Fruit fly (Drosophila melanogaster) whole organism, embryonic: Measurements from ENCODE around the gene CG6972.
A peak's percentile ranks its signal among the peaks of the same experiment; 100 is the strongest.

Experiments
- Aef1 ChIP-seq: fragments of 200-800 bp; sonication (Bioruptor generic); IDR thresholded peaks from 3 replicates; pipeline ENCODE4 v1.3.6; 2022; ENCODE audit warnings: missing biosample characterization, missing genetic modification characterization
- Atf6 ChIP-seq: fragments of 200-800 bp; sonication (Bioruptor generic); IDR thresholded peaks from 2 replicates; pipeline ENCODE4 v1.3.6; 2022; ENCODE audit warnings: missing biosample characterization, missing genetic modification characterization
- CG10565 ChIP-seq: fragments of 200-800 bp; sonication (Bioruptor generic); optimal IDR thresholded peaks from 3 replicates; lab custom pipeline; 2016; ENCODE audit warnings: missing biosample characterization, mild to moderate bottlenecking, missing genetic modification characterization
- CG15269 ChIP-seq: fragments of 200-800 bp; sonication (Bioruptor generic); optimal IDR thresholded peaks from 2 replicates; lab custom pipeline; 2018; ENCODE audit warnings: missing biosample characterization, mild to moderate bottlenecking, missing genetic modification characterization, moderate library complexity
- CG16779 ChIP-seq: fragments of 200-800 bp; sonication (Bioruptor generic); IDR thresholded peaks from 2 replicates; pipeline ENCODE4 v1.3.6; 2022; ENCODE audit warnings: missing biosample characterization, missing genetic modification characterization
- CG17328 ChIP-seq: fragments of 200-800 bp; sonication (Bioruptor generic); IDR thresholded peaks from 2 replicates; pipeline ENCODE4 v1.3.6; 2022; ENCODE audit warnings: missing biosample characterization, missing genetic modification characterization
- CG18599 ChIP-seq: fragments of 200-800 bp; sonication (Bioruptor generic); optimal IDR thresholded peaks from 3 replicates; lab custom pipeline; 2017; ENCODE audit warnings: missing biosample characterization, missing genetic modification characterization, mild to moderate bottlenecking, moderate library complexity, missing genetic modification reagents
- CG18619 ChIP-seq: fragments of 200-800 bp; sonication (Bioruptor generic); optimal IDR thresholded peaks from 3 replicates; lab custom pipeline; 2017; ENCODE audit warnings: missing biosample characterization, mild to moderate bottlenecking, missing genetic modification characterization
- CG2889 ChIP-seq: fragments of 200-800 bp; sonication (Bioruptor generic); IDR thresholded peaks from 3 replicates; pipeline ENCODE4 v1.3.6; 2022; ENCODE audit warnings: missing biosample characterization, missing genetic modification characterization
- CG31441 ChIP-seq: fragments of 200-800 bp; sonication (Bioruptor generic); IDR thresholded peaks from 2 replicates; pipeline ENCODE4 v1.3.6; 2022; ENCODE audit warnings: missing biosample characterization, missing genetic modification characterization
- CG3838 ChIP-seq: fragments of 200-800 bp; sonication (Bioruptor generic); optimal IDR thresholded peaks from 3 replicates; lab custom pipeline; 2016; ENCODE audit warnings: missing biosample characterization, missing genetic modification characterization
- CG5953 ChIP-seq: fragments of 200-800 bp; sonication (Bioruptor generic); IDR thresholded peaks from 2 replicates; pipeline ENCODE4 v1.3.6; 2022; ENCODE audit warnings: missing biosample characterization, missing genetic modification characterization
- CG6254 ChIP-seq: fragments of 200-800 bp; sonication (Bioruptor generic); optimal IDR thresholded peaks from 3 replicates; lab custom pipeline; 2017; ENCODE audit warnings: mild to moderate bottlenecking, missing biosample characterization, missing genetic modification reagents, missing genetic modification characterization
- CG7372 ChIP-seq: fragments of 200-800 bp; sonication (Bioruptor generic); IDR thresholded peaks from 2 replicates; pipeline ENCODE4 v1.3.6; 2022; ENCODE audit warnings: missing biosample characterization, missing genetic modification characterization
- CG7928 ChIP-seq: fragments of 200-800 bp; sonication (Bioruptor generic); optimal IDR thresholded peaks from 2 replicates; lab custom pipeline; 2017; ENCODE audit warnings: missing biosample characterization, mild to moderate bottlenecking, missing genetic modification characterization
- CG8478 ChIP-seq: fragments of >200 bp; optimal IDR thresholded peaks from 2 replicates; lab custom pipeline; 2018
- CG9437 ChIP-seq: fragments of 200-800 bp; sonication (Bioruptor generic); optimal IDR thresholded peaks from 2 replicates; lab custom pipeline; 2018; ENCODE audit warnings: missing biosample characterization, mild to moderate bottlenecking, missing genetic modification characterization
- CG9876 ChIP-seq: fragments of 200-800 bp; sonication (Bioruptor generic); optimal IDR thresholded peaks from 2 replicates; lab custom pipeline; 2016; ENCODE audit warnings: missing biosample characterization, missing genetic modification characterization
- D ChIP-seq, 2 experiments: fragments of 200-800 bp in 1 of 2; fragments of >200 bp in 1 of 2; sonication (Bioruptor generic) in 1 of 2; optimal IDR thresholded peaks; 2 replicates in 1 of 2; 3 replicates in 1 of 2; lab custom pipeline; 2017; ENCODE audit warnings: mild to moderate bottlenecking in 1 of 2, missing biosample characterization in 1 of 2, missing genetic modification characterization in 1 of 2, missing genetic modification reagents in 1 of 2
- Dll ChIP-seq: fragments of 200-800 bp; sonication (Bioruptor generic); IDR thresholded peaks from 4 replicates; pipeline ENCODE4 v1.3.6; 2022; ENCODE audit warnings: missing biosample characterization, missing genetic modification characterization; ENCODE audit not compliant: partially characterized antibody
- E2f2 ChIP-seq: fragments of 200-800 bp; sonication (Bioruptor generic); IDR thresholded peaks from 2 replicates; pipeline ENCODE4 v1.3.6; 2022; ENCODE audit warnings: missing biosample characterization, missing genetic modification characterization
- Eip74EF ChIP-seq, 2 experiments: fragments of 200-800 bp in 1 of 2; fragments of >200 bp in 1 of 2; sonication (Bioruptor generic) in 1 of 2; optimal IDR thresholded peaks; 2 replicates each; lab custom pipeline; 2017 to 2019; ENCODE audit warnings: missing biosample characterization in 2 of 2, missing genetic modification characterization in 2 of 2, mild to moderate bottlenecking in 1 of 2, moderate library complexity in 1 of 2
- Fer2 ChIP-seq: fragments of 200-800 bp; sonication (Bioruptor generic); optimal IDR thresholded peaks from 2 replicates; lab custom pipeline; 2018; ENCODE audit warnings: missing biosample characterization, mild to moderate bottlenecking, missing genetic modification characterization, moderate library complexity
- HLH4C ChIP-seq: fragments of 200-800 bp; sonication (Bioruptor generic); IDR thresholded peaks from 3 replicates; pipeline ENCODE4 v1.3.6; 2022; ENCODE audit warnings: missing biosample characterization, missing genetic modification characterization; ENCODE audit not compliant: partially characterized antibody
- Hr39 ChIP-seq: fragments of >200 bp; optimal IDR thresholded peaks from 2 replicates; lab custom pipeline; 2017
- Nf-YB ChIP-seq: fragments of 200-800 bp; sonication (Bioruptor generic); optimal IDR thresholded peaks from 3 replicates; lab custom pipeline; 2019; ENCODE audit warnings: missing biosample characterization, mild to moderate bottlenecking, missing genetic modification characterization, moderate library complexity
- PHDP ChIP-seq: fragments of 200-800 bp; sonication (Bioruptor generic); optimal IDR thresholded peaks from 3 replicates; lab custom pipeline; 2018; ENCODE audit warnings: missing biosample characterization, mild to moderate bottlenecking, missing genetic modification characterization, moderate library complexity
- abd-A ChIP-seq: fragments of 200-800 bp; sonication (Bioruptor generic); optimal IDR thresholded peaks from 3 replicates; lab custom pipeline; 2019; ENCODE audit warnings: missing biosample characterization, mild to moderate bottlenecking, missing genetic modification characterization, moderate library complexity
- ara ChIP-seq: fragments of 200-800 bp; sonication (Bioruptor generic); IDR thresholded peaks from 2 replicates; pipeline ENCODE4 v1.3.6; 2022; ENCODE audit warnings: missing biosample characterization, missing genetic modification characterization
- ase ChIP-seq: fragments of 200-800 bp; sonication (Bioruptor generic); IDR thresholded peaks from 3 replicates; pipeline ENCODE4 v1.3.6; 2022; ENCODE audit warnings: missing biosample characterization, missing genetic modification characterization
- ash1 ChIP-seq: fragments of 200-800 bp; sonication (Bioruptor generic); optimal IDR thresholded peaks from 2 replicates; lab custom pipeline; 2018; ENCODE audit warnings: missing biosample characterization, mild to moderate bottlenecking, missing genetic modification characterization
- cg ChIP-seq: fragments of 200-800 bp; sonication (Bioruptor generic); optimal IDR thresholded peaks from 3 replicates; lab custom pipeline; 2019; ENCODE audit warnings: missing biosample characterization, mild to moderate bottlenecking, missing genetic modification characterization, moderate library complexity
- chinmo ChIP-seq: fragments of 200-800 bp; sonication (Bioruptor generic); IDR thresholded peaks from 4 replicates; pipeline ENCODE4 v1.3.6; 2022; ENCODE audit warnings: missing biosample characterization, missing genetic modification characterization; ENCODE audit not compliant: partially characterized antibody
- croc ChIP-seq: fragments of 200-800 bp; sonication (Bioruptor generic); conservative IDR thresholded peaks from 3 replicates; pipeline ENCODE4 v1.3.6; 2022; ENCODE audit warnings: missing biosample characterization, missing genetic modification characterization
- crp ChIP-seq, 2 experiments: fragments of 200-800 bp; sonication (Bioruptor generic); optimal IDR thresholded peaks; 2 replicates in 1 of 2; 3 replicates in 1 of 2; lab custom pipeline; 2017; ENCODE audit warnings: missing biosample characterization in 2 of 2, missing genetic modification characterization in 2 of 2, mild to moderate bottlenecking in 1 of 2, moderate library complexity in 1 of 2
- gem ChIP-seq: fragments of 200-800 bp; sonication (Bioruptor generic); optimal IDR thresholded peaks from 2 replicates; lab custom pipeline; 2019; ENCODE audit warnings: missing biosample characterization, mild to moderate bottlenecking, missing genetic modification characterization, moderate library complexity
- lola ChIP-seq, 3 experiments: fragments of >200 bp in 2 of 3; fragments of 200-800 bp in 1 of 3; sonication (Bioruptor generic) in 1 of 3; optimal IDR thresholded peaks; 2 replicates each; lab custom pipeline; 2017 to 2019; ENCODE audit warnings: missing biosample characterization in 3 of 3, missing genetic modification characterization in 3 of 3, mild to moderate bottlenecking in 1 of 3, moderate library complexity in 1 of 3
- maf-S ChIP-seq: fragments of 200-800 bp; sonication (Bioruptor generic); optimal IDR thresholded peaks from 2 replicates; lab custom pipeline; 2016; ENCODE audit warnings: missing biosample characterization, missing genetic modification characterization
- mam ChIP-seq: fragments of 200-800 bp; sonication (Bioruptor generic); optimal IDR thresholded peaks from 3 replicates; lab custom pipeline; 2016; ENCODE audit warnings: missing biosample characterization, missing genetic modification characterization
- pb ChIP-seq: fragments of 200-800 bp; sonication (Bioruptor generic); optimal IDR thresholded peaks from 3 replicates; lab custom pipeline; 2016; ENCODE audit warnings: missing biosample characterization, missing genetic modification characterization
- pnt ChIP-seq: fragments of 200-800 bp; sonication (Bioruptor generic); optimal IDR thresholded peaks from 3 replicates; lab custom pipeline; 2016; ENCODE audit warnings: missing biosample characterization, missing genetic modification characterization
- pros ChIP-seq: fragments of 200-800 bp; sonication (Bioruptor generic); optimal IDR thresholded peaks from 3 replicates; lab custom pipeline; 2019; ENCODE audit warnings: missing biosample characterization, mild to moderate bottlenecking, missing genetic modification characterization, moderate library complexity
- rib ChIP-seq: fragments of 200-800 bp; sonication (Bioruptor generic); IDR thresholded peaks from 2 replicates; pipeline ENCODE4 v1.3.6; 2022; ENCODE audit warnings: missing biosample characterization, missing genetic modification characterization
- ro ChIP-seq: fragments of 200-800 bp; sonication (Bioruptor generic); IDR thresholded peaks from 2 replicates; pipeline ENCODE4 v1.3.6; 2022; ENCODE audit warnings: missing biosample characterization, missing genetic modification characterization
- salm ChIP-seq: fragments of 200-800 bp; sonication (Bioruptor generic); optimal IDR thresholded peaks from 2 replicates; lab custom pipeline; 2018; ENCODE audit warnings: missing biosample characterization, mild to moderate bottlenecking, missing genetic modification characterization
- schlank ChIP-seq: fragments of 200-800 bp; sonication (Bioruptor generic); optimal IDR thresholded peaks from 2 replicates; lab custom pipeline; 2018; ENCODE audit warnings: missing biosample characterization, mild to moderate bottlenecking, missing genetic modification characterization
- scrt ChIP-seq: fragments of 200-800 bp; sonication (Bioruptor generic); optimal IDR thresholded peaks from 2 replicates; lab custom pipeline; 2018; ENCODE audit warnings: missing biosample characterization, mild to moderate bottlenecking, missing genetic modification characterization, moderate library complexity
- so ChIP-seq: fragments of 200-800 bp; sonication (Bioruptor generic); IDR thresholded peaks from 3 replicates; pipeline ENCODE4 v1.3.6; 2022; ENCODE audit warnings: missing biosample characterization, missing genetic modification characterization
- trh ChIP-seq: fragments of 200-800 bp; sonication (Bioruptor generic); optimal IDR thresholded peaks from 2 replicates; lab custom pipeline; 2016; ENCODE audit warnings: missing biosample characterization, missing genetic modification characterization
- ttk ChIP-seq: fragments of 200-800 bp; sonication (Bioruptor generic); IDR thresholded peaks from 2 replicates; pipeline ENCODE4 v2.1.2; 2022; ENCODE audit warnings: missing biosample characterization, missing genetic modification characterization

CG6972 gene

DNA sequence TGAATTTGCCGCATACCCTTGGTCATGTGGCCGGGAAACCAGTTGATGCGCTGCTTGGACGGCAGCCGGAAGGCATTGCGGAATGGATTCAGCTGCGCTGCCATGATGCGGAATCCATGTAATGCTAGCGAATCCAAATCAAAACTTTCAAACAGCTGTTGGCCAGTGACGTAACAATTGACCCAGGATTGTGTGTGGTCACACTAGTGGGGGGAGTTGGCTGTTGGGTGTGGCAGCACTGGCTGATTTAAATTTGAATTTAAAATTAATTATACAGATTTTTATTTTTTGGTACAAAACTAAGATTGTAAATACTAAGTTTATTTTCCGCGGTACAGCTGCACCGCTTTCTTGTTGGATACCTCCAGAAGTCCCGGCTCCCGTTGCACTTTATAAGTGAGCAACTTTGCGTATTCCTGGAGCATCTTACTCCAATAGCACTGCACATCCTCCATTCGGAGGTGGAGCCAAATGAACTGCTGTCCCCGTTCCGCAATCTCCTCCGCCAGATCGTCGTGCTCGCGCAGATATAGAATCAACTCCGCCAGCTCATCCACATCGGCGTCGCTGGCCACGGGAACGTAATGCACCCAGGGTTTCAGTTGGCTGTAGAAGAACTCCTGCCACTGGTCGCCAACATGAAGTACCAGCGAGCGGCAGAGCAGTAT lies 45.8 kb downstream of the CG6972 start, which contains the start of gene CG17141 (continued):
- no peak for TF ChIP-seq salm
- no peak for TF ChIP-seq CG15269 (tag; lab: Kevin White, UChicago)
- TF ChIP-seq gem (tag; lab: Kevin White, UChicago) = no peak
- no peak for TF ChIP-seq CG16779 (GFP tag; lab: Robert Waterston, UW)
- no peak for TF ChIP-seq CG18599 (GFP tag; lab: Kevin White, UChicago)
- no peak for TF ChIP-seq CG18619
- no peak for TF ChIP-seq ara (GFP tag; lab: Robert Waterston, UW)
- no peak for TF ChIP-seq mam (GFP tag; lab: Kevin White, UChicago)
- TF ChIP-seq CG7928 (GFP tag; lab: Kevin White, UChicago) = no peak
- no peak for TF ChIP-seq CG8478
- peak; percentile 22; the same call in 1 of the 3 replicates for TF ChIP-seq HLH4C
- TF ChIP-seq E2f2 (GFP tag; lab: Robert Waterston, UW) = peak; percentile 97
- peak; percentile 71 to 96 for TF ChIP-seq crp (GFP tag; optimal IDR thresholded peaks at IDR 0.05; lab: Kevin White, UChicago)
- TF ChIP-seq CG9437 (GFP tag; lab: Kevin White, UChicago) = no peak
- no peak for TF ChIP-seq Hr39 (lab: Kevin White, UChicago)
- TF ChIP-seq ash1 (GFP tag; lab: Kevin White, UChicago) = no peak
- no peak for TF ChIP-seq D (optimal IDR thresholded peaks at IDR 0.05; lab: Kevin White, UChicago)
- TF ChIP-seq D (GFP tag; optimal IDR thresholded peaks at IDR 0.05; lab: Kevin White, UChicago) = no peak
- TF ChIP-seq so (GFP tag; lab: Robert Waterston, UW) = no peak
- TF ChIP-seq Atf6 (GFP tag; lab: Robert Waterston, UW) = no peak
- 0 out of 4 replicates have a peak, but pooled peaks have one; percentile 27 for TF ChIP-seq Dll (GFP tag; lab: Robert Waterston, UW)
- no peak for TF ChIP-seq ase (GFP tag; lab: Robert Waterston, UW)
- TF ChIP-seq pb = no peak
- TF ChIP-seq CG6254 (GFP tag; lab: Kevin White, UChicago) = no peak
- no peak for TF ChIP-seq rib
- TF ChIP-seq pros (GFP tag; lab: Kevin White, UChicago) = no peak
- TF ChIP-seq Nf-YB (GFP tag; lab: Kevin White, UChicago) = no peak
- no peak for TF ChIP-seq croc
- no peak for TF ChIP-seq CG2889
- no peak for TF ChIP-seq scrt (GFP tag; lab: Kevin White, UChicago)
- TF ChIP-seq Fer2 (tag; lab: Kevin White, UChicago) = no peak
- no peak for TF ChIP-seq CG3838 (GFP tag; lab: Kevin White, UChicago)
- no peak for TF ChIP-seq CG10565
- no peak for TF ChIP-seq trh (GFP tag; lab: Kevin White, UChicago)
- TF ChIP-seq schlank = no peak
- TF ChIP-seq lola (GFP tag; optimal IDR thresholded peaks at IDR 0.05; lab: Kevin White, UChicago) = no peak
- no peak for TF ChIP-seq Aef1 (GFP tag; lab: Robert Waterston, UW)
- TF ChIP-seq pnt (GFP tag; lab: Kevin White, UChicago) = no peak
- TF ChIP-seq ro (GFP tag; lab: Robert Waterston, UW) = no peak
- no peak for TF ChIP-seq CG17328 (GFP tag; lab: Robert Waterston, UW)
- TF ChIP-seq abd-A (tag; lab: Kevin White, UChicago) = no peak
- 0 out of 4 replicates have a peak, but pooled peaks have one; percentile 20 for TF ChIP-seq chinmo (GFP tag; lab: Robert Waterston, UW)
- TF ChIP-seq CG31441 (GFP tag; lab: Robert Waterston, UW) = no peak
- TF ChIP-seq ttk (GFP tag; lab: Robert Waterston, UW) = no peak
- TF ChIP-seq cg = no peak
- TF ChIP-seq maf-S (GFP tag; lab: Kevin White, UChicago) = no peak
- TF ChIP-seq CG7372 = no peak
- no peak for TF ChIP-seq PHDP (tag; lab: Kevin White, UChicago)
- TF ChIP-seq CG9876 (GFP tag; lab: Kevin White, UChicago) = no peak
- no peak for TF ChIP-seq CG5953 (GFP tag; lab: Robert Waterston, UW)
- no peak for TF ChIP-seq Eip74EF (GFP tag; optimal IDR thresholded peaks at IDR 0.05; lab: Kevin White, UChicago)
